Fruit fly (Drosophila melanogaster) whole organism, pupa: ENCODE measurements around the gene CG12171.

Experiments used
- CG12605 ChIP-seq: fragments of 200-800 bp; sonication (Bioruptor generic); IDR thresholded peaks from 2 replicates; pipeline ENCODE4 v1.3.6; 2022; ENCODE audit warnings: missing biosample characterization, missing genetic modification characterization
- CG14655 ChIP-seq: fragments of 200-800 bp; sonication (Bioruptor generic); optimal IDR thresholded peaks from 3 replicates; lab custom pipeline; 2017; ENCODE audit warnings: mild to moderate bottlenecking, missing biosample characterization, missing genetic modification reagents, missing genetic modification characterization
- CG32121 ChIP-seq: fragments of 200-800 bp; sonication (Bioruptor generic); IDR thresholded peaks from 2 replicates; pipeline ENCODE4 v1.3.6; 2022; ENCODE audit warnings: missing biosample characterization, missing genetic modification characterization
- CG4496 ChIP-seq: fragments of 200-800 bp; sonication (Bioruptor generic); IDR thresholded peaks from 3 replicates; pipeline ENCODE4 v1.3.6; 2022; ENCODE audit warnings: missing biosample characterization, missing genetic modification characterization
- CG8159 ChIP-seq: fragments of 200-800 bp; sonication (Bioruptor generic); optimal IDR thresholded peaks from 3 replicates; lab custom pipeline; 2018; ENCODE audit warnings: missing biosample characterization, mild to moderate bottlenecking, missing genetic modification characterization, moderate library complexity
- CG8301 ChIP-seq: fragments of 200-800 bp; sonication (Bioruptor generic); optimal IDR thresholded peaks from 2 replicates; lab custom pipeline; 2018; ENCODE audit warnings: missing biosample characterization, mild to moderate bottlenecking, missing genetic modification characterization
- EcR ChIP-seq: fragments of 200-800 bp; sonication (Bioruptor generic); optimal IDR thresholded peaks from 3 replicates; lab custom pipeline; 2019; ENCODE audit warnings: missing biosample characterization, missing genetic modification characterization, mild to moderate bottlenecking, moderate library complexity, missing genetic modification reagents
- Snoo ChIP-seq: fragments of 200-800 bp; sonication (Bioruptor generic); optimal IDR thresholded peaks from 3 replicates; lab custom pipeline; 2017; ENCODE audit warnings: missing biosample characterization, mild to moderate bottlenecking, missing genetic modification characterization, inconsistent platforms

DNA sequence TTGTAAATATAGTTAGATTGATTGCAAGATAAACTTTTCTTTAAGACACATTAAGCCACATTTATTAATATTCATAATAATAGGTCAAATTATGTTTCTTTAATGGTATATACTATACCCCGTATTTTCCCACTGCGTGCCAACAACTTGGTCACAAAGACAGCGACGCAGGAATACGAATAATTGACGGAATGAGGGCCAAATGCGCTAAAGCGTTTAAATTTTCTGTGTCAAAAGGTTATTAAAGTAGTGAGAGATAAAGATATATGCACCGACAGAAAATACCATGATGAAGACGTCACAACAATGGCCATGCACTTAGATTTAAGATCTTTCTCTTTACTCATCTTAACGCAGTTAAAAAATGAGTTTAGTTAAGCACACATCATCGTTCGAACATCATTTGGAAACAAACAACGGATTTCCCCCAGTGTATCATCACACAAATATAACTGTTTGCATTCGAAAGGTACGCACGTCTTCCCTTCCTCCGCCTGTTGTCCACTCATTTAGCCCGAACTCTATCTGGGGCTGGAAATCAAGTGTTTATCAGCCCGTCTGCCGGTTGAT is 13.0 kb upstream of the CG12171 start:
- peak; percentile 58 for TF ChIP-seq CG8301
- TF ChIP-seq CG32121 (GFP tag; lab: Robert Waterston, UW): peak; percentile 33; the same call in 1 of the 2 replicates
- peak; percentile 79 for TF ChIP-seq CG14655 (GFP tag; lab: Kevin White, UChicago)
- TF ChIP-seq EcR (GFP tag; lab: Kevin White, UChicago): no peak
- peak; percentile 60 for TF ChIP-seq Snoo (tag; lab: Kevin White, UChicago)
- TF ChIP-seq CG12605 (GFP tag; lab: Robert Waterston, UW): peak; percentile 30
- peak; percentile 70 for TF ChIP-seq CG8159 (tag; lab: Kevin White, UChicago)
- 0 out of 3 replicates have a peak, but pooled peaks have one; percentile 45 for TF ChIP-seq CG4496
